Fruit fly (Drosophila melanogaster) whole organism, embryonic: Measurements from ENCODE around the gene CG11893.

Experiments
- Bgb ChIP-seq: fragments of 200-800 bp; sonication (Bioruptor generic); IDR thresholded peaks from 2 replicates; pipeline ENCODE4 v1.3.6; 2022; ENCODE audit warnings: missing biosample characterization, missing genetic modification characterization; ENCODE audit not compliant: partially characterized antibody
- CG10267 ChIP-seq: fragments of 200-800 bp; sonication (Bioruptor generic); optimal IDR thresholded peaks from 2 replicates; lab custom pipeline; 2018; ENCODE audit warnings: missing biosample characterization, mild to moderate bottlenecking, missing genetic modification characterization, moderate library complexity
- CG10959 ChIP-seq: fragments of 200-800 bp; sonication (Bioruptor generic); IDR thresholded peaks from 2 replicates; pipeline ENCODE4 v1.3.6; 2022; ENCODE audit warnings: missing biosample characterization, missing genetic modification characterization
- CG13287 ChIP-seq: fragments of 200-800 bp; sonication (Bioruptor generic); IDR thresholded peaks from 2 replicates; pipeline ENCODE4 v1.3.6; 2022; ENCODE audit warnings: missing biosample characterization, missing genetic modification characterization; ENCODE audit not compliant: partially characterized antibody
- CG15514 ChIP-seq: fragments of 200-800 bp; sonication (Bioruptor generic); optimal IDR thresholded peaks from 3 replicates; lab custom pipeline; 2017; ENCODE audit warnings: missing biosample characterization, missing genetic modification characterization, mild to moderate bottlenecking, moderate library complexity, missing genetic modification reagents
- CG15601 ChIP-seq: fragments of 200-800 bp; sonication (Bioruptor generic); optimal IDR thresholded peaks from 3 replicates; lab custom pipeline; 2019; ENCODE audit warnings: missing biosample characterization, mild to moderate bottlenecking, missing genetic modification characterization, moderate library complexity
- CG16815 ChIP-seq: fragments of 200-800 bp; sonication (Bioruptor generic); optimal IDR thresholded peaks from 3 replicates; lab custom pipeline; 2017; ENCODE audit warnings: missing biosample characterization, mild to moderate bottlenecking, missing genetic modification characterization
- CG17612 ChIP-seq: fragments of 200-800 bp; sonication (Bioruptor generic); IDR thresholded peaks from 2 replicates; pipeline ENCODE4 v1.3.6; 2022; ENCODE audit warnings: missing biosample characterization, missing genetic modification characterization
- CG2199 ChIP-seq: fragments of 200-800 bp; sonication (Bioruptor generic); IDR thresholded peaks from 3 replicates; pipeline ENCODE4 v1.3.6; 2022; ENCODE audit warnings: missing biosample characterization, missing genetic modification characterization
- CG3163 ChIP-seq: fragments of 200-800 bp; sonication (Bioruptor generic); optimal IDR thresholded peaks from 3 replicates; lab custom pipeline; 2016; ENCODE audit warnings: missing biosample characterization, missing genetic modification characterization
- CG34422 ChIP-seq: fragments of 200-800 bp; sonication (Bioruptor generic); IDR thresholded peaks from 3 replicates; pipeline ENCODE4 v1.3.6; 2022; ENCODE audit warnings: missing biosample characterization, missing genetic modification characterization
- CG3995 ChIP-seq: fragments of 200-800 bp; sonication (Bioruptor generic); optimal IDR thresholded peaks from 3 replicates; lab custom pipeline; 2016; ENCODE audit warnings: missing biosample characterization, missing genetic modification characterization
- CG7357 ChIP-seq: fragments of 200-800 bp; sonication (Bioruptor generic); IDR thresholded peaks from 3 replicates; pipeline ENCODE4 v1.3.6; 2022; ENCODE audit warnings: missing biosample characterization, missing genetic modification characterization
- CG9876 ChIP-seq: fragments of 200-800 bp; sonication (Bioruptor generic); optimal IDR thresholded peaks from 2 replicates; lab custom pipeline; 2016; ENCODE audit warnings: missing biosample characterization, missing genetic modification characterization
- CrebB ChIP-seq: fragments of 200-800 bp; sonication (Bioruptor generic); optimal IDR thresholded peaks from 3 replicates; lab custom pipeline; 2018; ENCODE audit warnings: missing biosample characterization, mild to moderate bottlenecking, missing genetic modification characterization
- Deaf1 ChIP-seq: fragments of 200-800 bp; optimal IDR thresholded peaks from 3 replicates; lab custom pipeline; 2019; ENCODE audit warnings: missing biosample characterization, mild to moderate bottlenecking, missing genetic modification characterization, moderate library complexity
- Elba2 ChIP-seq: fragments of 200-800 bp; sonication (Bioruptor generic); optimal IDR thresholded peaks from 3 replicates; lab custom pipeline; 2016; ENCODE audit warnings: missing biosample characterization, missing genetic modification characterization
- HmgZ ChIP-seq: fragments of 200-800 bp; sonication (Bioruptor generic); optimal IDR thresholded peaks from 2 replicates; lab custom pipeline; 2018; ENCODE audit warnings: missing biosample characterization, mild to moderate bottlenecking, missing genetic modification characterization
- Hmr ChIP-seq: fragments of 200-800 bp; sonication (Bioruptor generic); optimal IDR thresholded peaks from 3 replicates; lab custom pipeline; 2017; ENCODE audit warnings: mild to moderate bottlenecking, missing biosample characterization, missing genetic modification reagents, missing genetic modification characterization
- Hsf ChIP-seq: fragments of 200-800 bp; sonication (Bioruptor generic); optimal IDR thresholded peaks from 3 replicates; lab custom pipeline; 2016; ENCODE audit warnings: missing biosample characterization, missing genetic modification characterization
- Kr ChIP-seq: fragments of 200-800 bp; sonication (Bioruptor generic); optimal IDR thresholded peaks from 2 replicates; lab custom pipeline; 2017; ENCODE audit warnings: missing biosample characterization, mild to moderate bottlenecking, missing genetic modification characterization
- Med ChIP-seq: fragments of 200-800 bp; sonication (Bioruptor generic); peaks from one replicate; lab custom pipeline; 2016; ENCODE audit warnings: missing biosample characterization, missing genetic modification characterization, mild to moderate bottlenecking, inconsistent platforms, moderate library complexity
- Trl ChIP-seq, 3 experiments: fragments of >200 bp in 2 of 3; fragments of 200-800 bp in 1 of 3; sonication (Bioruptor generic) in 1 of 3; optimal IDR thresholded peaks; 2 replicates in 1 of 3; 3 replicates in 2 of 3; lab custom pipeline; 2016 to 2017; ENCODE audit warnings: missing biosample characterization in 1 of 3, missing genetic modification characterization in 1 of 3
- bbx ChIP-seq: fragments of 200-800 bp; sonication (Bioruptor generic); IDR thresholded peaks from 2 replicates; pipeline ENCODE4 v1.3.6; 2022; ENCODE audit warnings: missing biosample characterization, missing genetic modification characterization; ENCODE audit not compliant: partially characterized antibody
- bigmax ChIP-seq: fragments of 200-800 bp; sonication (Bioruptor generic); optimal IDR thresholded peaks from 2 replicates; lab custom pipeline; 2018; ENCODE audit warnings: missing biosample characterization, mild to moderate bottlenecking, missing genetic modification characterization
- ci ChIP-seq: fragments of 200-800 bp; sonication (Bioruptor generic); IDR thresholded peaks from 3 replicates; pipeline ENCODE4 v1.3.6; 2022; ENCODE audit warnings: missing biosample characterization, missing genetic modification characterization
- crc ChIP-seq: fragments of 200-800 bp; sonication (Bioruptor generic); optimal IDR thresholded peaks from 2 replicates; lab custom pipeline; 2016; ENCODE audit warnings: missing biosample characterization, missing genetic modification characterization
- crp ChIP-seq, 2 experiments: fragments of 200-800 bp; sonication (Bioruptor generic); optimal IDR thresholded peaks; 2 replicates in 1 of 2; 3 replicates in 1 of 2; lab custom pipeline; 2017; ENCODE audit warnings: missing biosample characterization in 2 of 2, missing genetic modification characterization in 2 of 2, mild to moderate bottlenecking in 1 of 2, moderate library complexity in 1 of 2
- dpn ChIP-seq, 2 experiments: fragments of 200-800 bp; sonication (Bioruptor generic); optimal IDR thresholded peaks; 3 replicates each; lab custom pipeline; 2016; ENCODE audit warnings: missing biosample characterization in 2 of 2, missing genetic modification characterization in 2 of 2
- ems ChIP-seq: fragments of 200-800 bp; sonication (Bioruptor generic); optimal IDR thresholded peaks from 3 replicates; lab custom pipeline; 2016; ENCODE audit warnings: missing biosample characterization, missing genetic modification characterization
- exex ChIP-seq: fragments of 200-800 bp; sonication (Bioruptor generic); optimal IDR thresholded peaks from 4 replicates; lab custom pipeline; 2018; ENCODE audit warnings: missing biosample characterization, mild to moderate bottlenecking, missing genetic modification characterization, moderate library complexity
- fd102C ChIP-seq: fragments of 200-800 bp; sonication (Bioruptor generic); optimal IDR thresholded peaks from 2 replicates; lab custom pipeline; 2018; ENCODE audit warnings: missing biosample characterization, mild to moderate bottlenecking, missing genetic modification characterization, moderate library complexity
- grn ChIP-seq: fragments of 200-800 bp; sonication (Bioruptor generic); optimal IDR thresholded peaks from 3 replicates; lab custom pipeline; 2017; ENCODE audit warnings: missing biosample characterization, missing genetic modification characterization
- gro ChIP-seq: fragments of 200-800 bp; sonication (Bioruptor generic); optimal IDR thresholded peaks from 2 replicates; lab custom pipeline; 2016; ENCODE audit warnings: missing biosample characterization, missing genetic modification characterization
- gsb-n ChIP-seq: fragments of 200-800 bp; sonication (Bioruptor generic); optimal IDR thresholded peaks from 3 replicates; lab custom pipeline; 2018; ENCODE audit warnings: missing biosample characterization, mild to moderate bottlenecking, missing genetic modification characterization
- odd ChIP-seq: fragments of 200-800 bp; sonication (Bioruptor generic); optimal IDR thresholded peaks from 2 replicates; lab custom pipeline; 2017; ENCODE audit warnings: missing biosample characterization, mild to moderate bottlenecking, missing genetic modification characterization
- pan ChIP-seq, 4 experiments: fragments of >200 bp in 3 of 4; fragments of 200-800 bp in 1 of 4; sonication (Bioruptor generic) in 1 of 4; optimal IDR thresholded peaks in 3 of 4; IDR thresholded peaks in 1 of 4; 2 replicates each; pipeline versions ENCODE4 v1.3.6 to Lab custom; 2017 to 2022; ENCODE audit warnings: missing biosample characterization in 2 of 4, missing genetic modification characterization in 2 of 4, mixed read lengths in 1 of 4
- row ChIP-seq: fragments of 200-800 bp; sonication (Bioruptor generic); IDR thresholded peaks from 3 replicates; pipeline ENCODE4 v1.3.6; 2022; ENCODE audit warnings: missing biosample characterization, missing genetic modification characterization
- scrt ChIP-seq: fragments of 200-800 bp; sonication (Bioruptor generic); optimal IDR thresholded peaks from 2 replicates; lab custom pipeline; 2018; ENCODE audit warnings: missing biosample characterization, mild to moderate bottlenecking, missing genetic modification characterization, moderate library complexity
- sens ChIP-seq: fragments of 200-800 bp; sonication (Bioruptor generic); peaks from one replicate; lab custom pipeline; 2016; ENCODE audit warnings: missing biosample characterization, missing genetic modification characterization
- sna ChIP-seq: fragments of 200-800 bp; sonication (Bioruptor generic); IDR thresholded peaks from 2 replicates; pipeline ENCODE4 v1.3.6; 2022; ENCODE audit warnings: missing biosample characterization, missing genetic modification characterization; ENCODE audit not compliant: partially characterized antibody
- sug ChIP-seq: fragments of 200-800 bp; optimal IDR thresholded peaks from 2 replicates; lab custom pipeline; 2019; ENCODE audit warnings: missing biosample characterization, mild to moderate bottlenecking, missing genetic modification characterization, moderate library complexity
- tio ChIP-seq: fragments of 200-800 bp; sonication (Bioruptor generic); optimal IDR thresholded peaks from 2 replicates; lab custom pipeline; 2017; ENCODE audit warnings: missing biosample characterization, missing genetic modification characterization, inconsistent platforms
- unc-4 ChIP-seq: fragments of 200-800 bp; sonication (Bioruptor generic); IDR thresholded peaks from 2 replicates; pipeline ENCODE4 v1.3.6; 2022; ENCODE audit warnings: missing biosample characterization, missing genetic modification characterization; ENCODE audit not compliant: partially characterized antibody
- vvl ChIP-seq: fragments of 200-800 bp; sonication (Bioruptor generic); IDR thresholded peaks from 2 replicates; pipeline ENCODE4 v1.3.6; 2022; ENCODE audit warnings: missing biosample characterization, missing genetic modification characterization

The CG11893 gene

DNA sequence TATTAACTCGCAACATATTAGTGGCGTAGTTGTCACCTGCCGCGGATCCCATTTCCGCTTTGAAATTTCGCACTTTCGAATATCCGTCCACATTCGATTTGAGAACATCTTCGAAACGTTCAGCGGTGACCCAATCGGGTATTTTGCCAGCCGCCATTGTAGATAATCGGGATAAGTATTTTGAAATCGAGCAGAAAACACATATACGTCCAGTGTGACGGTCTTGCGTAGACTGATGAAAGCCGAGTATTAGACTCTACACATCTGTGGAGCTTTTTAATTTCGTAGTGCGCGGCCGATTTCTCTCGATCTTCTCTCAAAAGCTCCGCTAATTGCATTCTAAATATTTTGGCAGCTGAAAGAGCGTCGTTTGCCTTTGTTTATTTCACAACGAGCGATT lies 39.4 kb downstream of the CG11893 start, which contains the start of gene CHKov1 (continued):
- peak; percentile 26 for TF ChIP-seq HmgZ (tag; lab: Kevin White, UChicago)
- TF ChIP-seq grn (GFP tag; lab: Kevin White, UChicago), result peak; percentile 17
- peak; percentile 67 for TF ChIP-seq Med
- TF ChIP-seq Deaf1 (tag; lab: Kevin White, UChicago), result peak; percentile 50
- TF ChIP-seq CrebB (tag; lab: Kevin White, UChicago), result peak; percentile 26
- TF ChIP-seq exex, result peak; percentile 41
- TF ChIP-seq Bgb (GFP tag; lab: Robert Waterston, UW), result peak; percentile 30; the same call in 1 of the 2 replicates
- peak; percentile 24 for TF ChIP-seq CG15514 (GFP tag; lab: Kevin White, UChicago)
- no peak for TF ChIP-seq CG15601 (tag; lab: Kevin White, UChicago)
- no peak for TF ChIP-seq CG16815 (GFP tag; lab: Kevin White, UChicago)
- no peak for TF ChIP-seq pan (optimal IDR thresholded peaks at IDR 0.05; lab: Kevin White, UChicago)
- TF ChIP-seq pan (GFP tag; optimal IDR thresholded peaks at IDR 0.05 in 1 of 2, IDR thresholded peaks at IDR 0.05 in 1 of 2), result peak in 1 of 2 experiments; percentile 11
- no peak for TF ChIP-seq CG10959
- TF ChIP-seq gsb-n (tag; lab: Kevin White, UChicago), result no peak
- 0 out of 3 replicates have a peak, but pooled peaks have one; percentile 41 for TF ChIP-seq CG34422 (GFP tag; lab: Robert Waterston, UW)
- TF ChIP-seq Hmr (GFP tag; lab: Kevin White, UChicago), result no peak
- TF ChIP-seq CG2199 (GFP tag; lab: Robert Waterston, UW), result 0 out of 3 replicates have a peak, but pooled peaks have one; percentile 10
- TF ChIP-seq ci (GFP tag; lab: Robert Waterston, UW), result peak; percentile 56; the same call in 2 of the 3 replicates
- no peak for TF ChIP-seq odd (GFP tag; lab: Kevin White, UChicago)
- TF ChIP-seq sens (GFP tag; lab: Kevin White, UChicago), result peak; percentile 47
- peak in 1 of 2 experiments; percentile 39 for TF ChIP-seq Trl (optimal IDR thresholded peaks at IDR 0.05; lab: Kevin White, UChicago)
- no peak for TF ChIP-seq Trl (GFP tag; optimal IDR thresholded peaks at IDR 0.05; lab: Kevin White, UChicago)
- TF ChIP-seq tio (GFP tag; lab: Kevin White, UChicago), result no peak
- 0 out of 2 replicates have a peak, but pooled peaks have one; percentile 17 for TF ChIP-seq CG17612 (GFP tag; lab: Robert Waterston, UW)
- TF ChIP-seq vvl (GFP tag; lab: Robert Waterston, UW), result 0 out of 2 replicates have a peak, but pooled peaks have one; percentile 21
- peak; percentile 39; the same call in 1 of the 2 replicates for TF ChIP-seq bbx (GFP tag; lab: Robert Waterston, UW)
- no peak for TF ChIP-seq CG7357 (GFP tag; lab: Robert Waterston, UW)
- 0 out of 3 replicates have a peak, but pooled peaks have one; percentile 1 for TF ChIP-seq row (GFP tag; lab: Robert Waterston, UW)
- no peak for TF ChIP-seq Hsf (GFP tag; lab: Kevin White, UChicago)
- TF ChIP-seq crc (GFP tag; lab: Kevin White, UChicago), result no peak
- TF ChIP-seq fd102C (GFP tag; lab: Kevin White, UChicago), result no peak

DNA sequence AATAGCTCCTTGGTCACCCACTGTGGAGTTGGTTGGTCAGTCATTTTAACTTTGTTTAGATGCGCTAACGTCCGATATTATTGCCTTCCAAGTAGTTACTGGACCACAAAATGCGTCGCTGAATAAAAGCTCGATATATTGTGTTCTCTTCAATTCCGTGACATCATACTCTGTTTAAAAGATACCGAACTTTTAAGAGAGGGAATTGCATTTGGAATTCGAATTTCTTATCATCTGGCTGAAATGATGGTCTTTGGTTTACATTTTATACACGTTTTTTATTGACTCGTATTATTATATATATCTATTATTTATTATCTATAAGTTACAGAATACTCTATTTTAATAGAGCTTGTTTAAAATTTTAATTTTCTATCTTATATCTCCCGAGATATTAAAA lies 41.4 kb downstream of the CG11893 start, which contains the start of gene CHKov2:
Gene CHKov2 (minus strand): TSS at position 101 of the 400 bp plus-strand sequence.
- TF ChIP-seq dpn (GFP tag; optimal IDR thresholded peaks at IDR 0.05; lab: Kevin White, UChicago), result no peak
- peak in 1 of 2 experiments; percentile 11 for TF ChIP-seq Trl (optimal IDR thresholded peaks at IDR 0.05; lab: Kevin White, UChicago)
- no peak for TF ChIP-seq Trl (GFP tag; optimal IDR thresholded peaks at IDR 0.05; lab: Kevin White, UChicago)
- TF ChIP-seq CG3163 (GFP tag; lab: Kevin White, UChicago), result peak; percentile 55

DNA sequence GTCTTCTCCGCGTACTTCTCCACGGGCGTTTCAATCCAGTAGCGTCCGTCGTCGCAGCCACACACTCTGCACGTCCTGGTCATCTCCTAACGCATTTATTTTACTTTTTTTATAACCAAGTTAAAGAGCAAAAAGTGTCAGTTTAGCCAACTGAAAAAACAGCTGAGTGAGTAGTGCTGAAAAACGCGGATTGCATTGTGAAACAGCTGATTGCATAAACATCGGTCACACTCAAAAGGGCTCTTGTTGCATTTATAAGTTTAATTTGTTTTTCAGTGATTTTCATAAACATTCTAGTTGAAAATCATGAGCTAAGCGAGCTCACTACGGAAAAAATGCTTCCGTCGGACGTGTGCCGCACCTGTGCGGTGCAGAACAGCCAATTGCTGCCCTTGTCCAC lies 45.4 kb downstream of the CG11893 start, which contains the start of the genes CG10669 and CG11902:
Gene CG10669 (minus strand): TSS at position 179 of the 400 bp plus-strand sequence.
Gene CG11902 (plus strand): TSS at position 193 of the 400 bp plus-strand sequence.
- TF ChIP-seq scrt (GFP tag; lab: Kevin White, UChicago), result peak; percentile 23
- TF ChIP-seq CG9876 (GFP tag; lab: Kevin White, UChicago), result no peak
- no peak for TF ChIP-seq sug (tag; lab: Kevin White, UChicago)
- TF ChIP-seq gro (GFP tag; lab: Kevin White, UChicago), result no peak
- TF ChIP-seq CG3995 (GFP tag; lab: Kevin White, UChicago), result no peak
- peak; percentile 26; the same call in 1 of the 2 replicates for TF ChIP-seq CG13287 (GFP tag; lab: Robert Waterston, UW)
- no peak for TF ChIP-seq ems (GFP tag; lab: Kevin White, UChicago)
- peak; percentile 91 for TF ChIP-seq CG10267 (tag; lab: Kevin White, UChicago)
- TF ChIP-seq bigmax (GFP tag; lab: Kevin White, UChicago), result peak; percentile 3
- TF ChIP-seq unc-4 (GFP tag; lab: Robert Waterston, UW), result 0 out of 2 replicates have a peak, but pooled peaks have one; percentile 14
- TF ChIP-seq Elba2 (GFP tag; lab: Kevin White, UChicago), result peak; percentile 18
- TF ChIP-seq Kr (GFP tag; lab: Kevin White, UChicago), result no peak
- peak; percentile 86 to 98 for TF ChIP-seq crp (GFP tag; optimal IDR thresholded peaks at IDR 0.05; lab: Kevin White, UChicago)
- TF ChIP-seq ci (GFP tag; lab: Robert Waterston, UW), result 0 out of 3 replicates have a peak, but pooled peaks have one; percentile 9
- peak; percentile 41; the same call in 1 of the 2 replicates for TF ChIP-seq sna (GFP tag; lab: Robert Waterston, UW)
